Fruit fly (Drosophila melanogaster): Measurements from ENCODE around the gene Dus4.

Gene Dus4

DNA sequence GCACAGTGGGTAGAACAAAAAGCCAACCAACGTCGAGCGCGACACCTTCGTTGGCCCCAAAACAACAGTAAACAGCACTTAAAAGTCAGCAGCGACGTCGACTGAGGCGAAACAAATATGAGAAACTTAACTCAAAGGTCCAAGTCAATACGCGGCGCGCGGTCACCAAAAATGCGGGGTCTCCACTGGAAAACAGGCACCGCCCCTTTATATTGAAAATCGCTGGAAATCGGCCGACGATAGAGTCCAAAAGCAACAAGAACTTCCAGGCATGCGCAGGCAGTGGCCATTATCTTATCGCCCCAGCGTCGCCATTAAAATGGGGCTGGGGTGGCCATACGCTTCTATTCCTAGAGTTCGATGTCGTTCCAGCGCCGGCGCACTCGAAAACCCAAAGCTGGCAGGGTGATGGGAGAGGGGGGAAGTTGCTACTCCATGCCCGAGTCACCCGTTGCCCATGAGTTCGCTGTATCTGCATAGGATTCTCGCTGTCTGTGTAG lies 45.3 kb downstream of the Dus4 start, which contains the start of gene Lim3 (continued):
- TF ChIP-seq CG2199 (GFP tag; IDR thresholded peaks at IDR 0.05) (0 out of 3 replicates have a peak, but pooled peaks have one; percentile 41), ewg (GFP tag; optimal IDR thresholded peaks at IDR 0.05) (peak; percentile 97), CG4328 (GFP tag; optimal IDR thresholded peaks at IDR 0.05) (no peak), CG13894 (tag; optimal IDR thresholded peaks at IDR 0.05) (peak; percentile 66), CG12769 (tag; optimal IDR thresholded peaks at IDR 0.05) (no peak), Med (GFP tag) (peak; percentile 75), CG32532 (GFP tag; IDR thresholded peaks at IDR 0.05) (0 out of 2 replicates have a peak, but pooled peaks have one; percentile 14), ci (GFP tag; IDR thresholded peaks at IDR 0.05) (peak; percentile 66; the same call in 1 of the 3 replicates), Bgb (GFP tag; IDR thresholded peaks at IDR 0.05; ENCODE audit: partially characterized antibody) (peak; percentile 25; the same call in 1 of the 2 replicates), CG12071 (GFP tag; optimal IDR thresholded peaks at IDR 0.05) (no peak), abd-A (tag; optimal IDR thresholded peaks at IDR 0.05) (peak; percentile 67), seq (GFP tag; IDR thresholded peaks at IDR 0.05) (peak; percentile 45; the same call in 1 of the 2 replicates), GATAe (GFP tag; conservative IDR thresholded peaks at IDR 0.05) (peak; percentile 86), gcm2 (GFP tag; optimal IDR thresholded peaks at IDR 0.05) (no peak), gce (GFP tag; IDR thresholded peaks at IDR 0.05) (no peak), lab (GFP tag; optimal IDR thresholded peaks at IDR 0.05) (peak; percentile 34), CG4424 (GFP tag; optimal IDR thresholded peaks at IDR 0.05) (no peak), CG10267 (tag; optimal IDR thresholded peaks at IDR 0.05) (no peak), sd (tag; optimal IDR thresholded peaks at IDR 0.05) (peak; percentile 82), Dp (GFP tag; optimal IDR thresholded peaks at IDR 0.05) (no peak), Lim3 (GFP tag; IDR thresholded peaks at IDR 0.05) (0 out of 2 replicates have a peak, but pooled peaks have one; percentile 14), phol (tag; optimal IDR thresholded peaks at IDR 0.05) (peak; percentile 17), CG11696 (GFP tag; IDR thresholded peaks at IDR 0.05) (no peak), CG8089 (GFP tag; optimal IDR thresholded peaks at IDR 0.05) (no peak)

DNA sequence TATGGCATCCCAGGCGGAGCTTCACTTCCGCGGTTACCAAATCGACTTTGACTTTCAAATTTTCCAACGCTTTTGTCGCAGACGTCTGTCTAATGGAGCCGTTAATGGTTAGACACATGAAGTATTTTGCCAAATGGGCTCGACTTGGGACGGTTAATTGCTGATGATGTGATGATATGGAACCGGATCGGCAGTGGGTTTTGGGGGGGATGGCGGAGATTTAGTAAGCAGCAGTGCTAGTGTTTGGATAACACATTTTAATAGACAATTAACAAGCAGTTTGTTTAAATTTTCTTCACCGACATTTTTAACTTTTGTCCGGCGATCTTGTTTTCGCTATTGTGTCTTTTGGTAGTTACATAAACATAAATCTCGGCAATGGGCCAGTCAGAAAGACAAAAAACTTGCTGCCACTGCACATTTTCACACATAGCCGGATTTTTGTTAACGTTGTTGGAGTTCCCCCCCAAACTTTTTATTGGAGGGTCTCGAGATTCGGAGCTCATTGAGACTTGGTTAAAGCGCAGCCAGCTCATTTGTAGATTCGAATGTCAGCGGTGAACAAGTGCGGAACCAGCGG lies 46.6 kb downstream of the Dus4 start, which contains the start of gene amd:
Gene amd, plus strand, starts transcription at position 530 of the 580 bp plus-strand sequence.
- TF ChIP-seq ro (GFP tag; IDR thresholded peaks at IDR 0.05) (no peak), Atf3 (GFP tag; optimal IDR thresholded peaks at IDR 0.05) (no peak), salm (tag; optimal IDR thresholded peaks at IDR 0.05) (no peak), CG7271 (tag; optimal IDR thresholded peaks at IDR 0.05) (no peak), grn (GFP tag; optimal IDR thresholded peaks at IDR 0.05) (peak; percentile 49), CG15269 (tag; optimal IDR thresholded peaks at IDR 0.05) (peak; percentile 10), disco-r (GFP tag; optimal IDR thresholded peaks at IDR 0.05) (no peak), abd-A (tag; optimal IDR thresholded peaks at IDR 0.05) (peak; percentile 72), vvl (GFP tag; IDR thresholded peaks at IDR 0.05) (peak; percentile 46; the same call in 1 of the 2 replicates), Pdp1 (GFP tag; optimal IDR thresholded peaks at IDR 0.05) (peak in 1 of 2 experiments; percentile 53), CG6272 (GFP tag; IDR thresholded peaks at IDR 0.05) (no peak), CG15011 (GFP tag; optimal IDR thresholded peaks at IDR 0.05) (no peak), Awh (GFP tag; IDR thresholded peaks at IDR 0.05) (peak; percentile 66; the same call in 1 of the 2 replicates), Aef1 (GFP tag; IDR thresholded peaks at IDR 0.05) (no peak), CG3847 (GFP tag; IDR thresholded peaks at IDR 0.05) (no peak), CG11723 (GFP tag; optimal IDR thresholded peaks at IDR 0.05) (no peak), CG8388 (GFP tag; optimal IDR thresholded peaks at IDR 0.05) (no peak), sd (tag; optimal IDR thresholded peaks at IDR 0.05) (peak; percentile 29), ewg (GFP tag; optimal IDR thresholded peaks at IDR 0.05) (no peak), Eip74EF (GFP tag; optimal IDR thresholded peaks at IDR 0.05) (peak in 1 of 2 experiments; percentile 77)

Data from whole organism, embryonic.